Worm (Caenorhabditis elegans) whole organism, L4 larva: ENCODE results near the gene str-87.

Source experiments
- daf-8 ChIP-seq: fragments of 200-800 bp; sonication (Bioruptor generic); IDR thresholded peaks from 2 replicates; pipeline ENCODE4 v1.3.6; 2022; ENCODE audit warnings: missing genetic modification characterization, missing compliant biosample characterization
- nhr-76 ChIP-seq: fragments of 150-350 bp; optimal IDR thresholded peaks from 2 replicates; lab custom pipeline; 2014; ENCODE audit warnings: missing biosample characterization, missing genetic modification characterization

DNA sequence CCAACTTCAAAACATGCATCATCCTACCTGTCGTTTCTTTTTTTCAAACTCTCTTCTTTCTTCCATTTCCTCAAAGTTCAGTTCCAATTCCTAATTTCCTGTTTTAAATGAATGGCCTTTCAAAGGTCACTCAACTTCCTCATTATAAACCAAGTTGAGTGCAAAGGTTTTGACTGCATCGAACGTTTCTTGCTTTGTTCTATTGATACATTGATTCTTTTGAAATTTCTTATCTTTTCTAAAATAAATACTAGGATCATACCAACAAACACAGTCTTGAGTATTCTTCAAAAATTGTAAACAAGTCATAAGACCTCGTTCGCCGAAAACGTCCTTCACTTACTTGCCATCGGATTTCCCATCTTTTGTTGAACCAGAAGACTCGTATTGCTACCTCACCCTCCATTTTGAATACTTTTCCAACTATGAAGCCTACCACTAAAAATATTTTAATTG, 2.2 kb upstream of the str-87 start, which contains the start of gene F59E11.7:
- TF ChIP-seq daf-8 (no peak), nhr-76 (tag; lab: Kevin White, UChicago) (no peak)
